Worm (Caenorhabditis elegans): Measurements from ENCODE around the gene col-130.

- TF ChIP-seq flt-1 (GFP tag; IDR thresholded peaks at IDR 0.05) (no peak), ama-1 (optimal IDR thresholded peaks at IDR 0.05) (no peak), tbx-37 (GFP tag; conservative IDR thresholded peaks at IDR 0.05) (no peak), hnd-1 (tag; optimal IDR thresholded peaks at IDR 0.05) (no peak), tra-4 (tag; optimal IDR thresholded peaks at IDR 0.05) (no peak), ceh-36 (tag; optimal IDR thresholded peaks at IDR 0.05) (no peak), pes-1 (GFP tag; IDR thresholded peaks at IDR 0.05) (no peak), hmg-4 (GFP tag; optimal IDR thresholded peaks at IDR 0.05) (no peak), tbx-11 (GFP tag; IDR thresholded peaks at IDR 0.05) (no peak), ceh-13 (GFP tag; optimal IDR thresholded peaks at IDR 0.05) (no peak), ets-7 (tag; optimal IDR thresholded peaks at IDR 0.05) (no peak)
Observed at ce11 chrIV:12468359-12468758, 40.0 kb upstream of the col-130 start, which contains the start of gene igdb-2.

Data from whole organism, early embryonic.